Fruit fly (Drosophila melanogaster): Measurements from ENCODE around the gene LysE.

LysE gene

dm6 chr3L:1204674-1205547, 7.7 kb upstream of the LysE start, which contains the start of gene CG9119 (continued):
- TF ChIP-seq prd (optimal IDR thresholded peaks at IDR 0.05) (no peak), prd (GFP tag; IDR thresholded peaks at IDR 0.05) (peak; percentile 70; the same call in 2 of the 3 replicates), Pdp1 (GFP tag; optimal IDR thresholded peaks at IDR 0.05) (peak; percentile 42 to 66), onecut (GFP tag; IDR thresholded peaks at IDR 0.05) (peak; percentile 10; the same call in 1 of the 2 replicates), CG32772 (GFP tag; IDR thresholded peaks at IDR 0.05) (no peak; the same call in 1 of the 2 replicates), Hr39 (optimal IDR thresholded peaks at IDR 0.05) (no peak), CG33557 (GFP tag; optimal IDR thresholded peaks at IDR 0.05) (peak; percentile 75), chif (GFP tag; optimal IDR thresholded peaks at IDR 0.05) (peak; percentile 37 to 42), CG17829 (tag; optimal IDR thresholded peaks at IDR 0.05) (peak; percentile 52), Hmx (GFP tag; optimal IDR thresholded peaks at IDR 0.05) (peak; percentile 15), CG12744 (GFP tag; optimal IDR thresholded peaks at IDR 0.05) (peak; percentile 23), CG1529 (GFP tag; optimal IDR thresholded peaks at IDR 0.05) (peak; percentile 18), Six4 (GFP tag; optimal IDR thresholded peaks at IDR 0.05) (peak; percentile 54), gsb-n (tag; optimal IDR thresholded peaks at IDR 0.05) (peak; percentile 66), Dad (GFP tag; optimal IDR thresholded peaks at IDR 0.05) (peak; percentile 22), Neu2 (GFP tag; optimal IDR thresholded peaks at IDR 0.05; ENCODE audit: borderline replicate concordance) (no peak), CkIIα-i1 (GFP tag; IDR thresholded peaks at IDR 0.05) (no peak), CG16815 (GFP tag; optimal IDR thresholded peaks at IDR 0.05) (peak; percentile 52), CG18011 (GFP tag; optimal IDR thresholded peaks at IDR 0.05) (no peak), unc-4 (GFP tag; IDR thresholded peaks at IDR 0.05; ENCODE audit: partially characterized antibody) (no peak), bigmax (GFP tag; optimal IDR thresholded peaks at IDR 0.05) (no peak), hth (optimal IDR thresholded peaks at IDR 0.05) (no peak), Dll (GFP tag; IDR thresholded peaks at IDR 0.05; ENCODE audit: partially characterized antibody) (no peak), CG12942 (GFP tag; optimal IDR thresholded peaks at IDR 0.05) (peak; percentile 39), CG11504 (tag; optimal IDR thresholded peaks at IDR 0.05) (peak; percentile 75), trh (GFP tag; optimal IDR thresholded peaks at IDR 0.05) (no peak), slbo (GFP tag; IDR thresholded peaks at IDR 0.05) (peak; percentile 72), Oli (tag; optimal IDR thresholded peaks at IDR 0.05) (peak; percentile 72), tll (GFP tag; optimal IDR thresholded peaks at IDR 0.05) (no peak), CG7839 (tag; optimal IDR thresholded peaks at IDR 0.05) (peak; percentile 77), Side (GFP tag; optimal IDR thresholded peaks at IDR 0.05) (peak; percentile 68), CG9727 (GFP tag; optimal IDR thresholded peaks at IDR 0.05) (peak; percentile 69), hkb (optimal IDR thresholded peaks at IDR 0.05) (no peak), hkb (GFP tag; IDR thresholded peaks at IDR 0.05) (peak; percentile 59; the same call in 1 of the 2 replicates), Drgx (GFP tag; IDR thresholded peaks at IDR 0.05) (no peak), Dbx (GFP tag; IDR thresholded peaks at IDR 0.05) (peak; percentile 55; the same call in 1 of the 3 replicates), Chrac-16 (GFP tag; optimal IDR thresholded peaks at IDR 0.05) (peak; percentile 42), tin (GFP tag; optimal IDR thresholded peaks at IDR 0.05) (peak; percentile 13), CG11398 (GFP tag; optimal IDR thresholded peaks at IDR 0.05) (no peak), ro (GFP tag; IDR thresholded peaks at IDR 0.05) (no peak), CG7786 (GFP tag; optimal IDR thresholded peaks at IDR 0.05) (peak; percentile 76), dysf (GFP tag; IDR thresholded peaks at IDR 0.05) (peak; percentile 70), CG30020 (tag; optimal IDR thresholded peaks at IDR 0.05) (no peak), CG5953 (GFP tag; IDR thresholded peaks at IDR 0.05) (no peak), Gug (GFP tag; IDR thresholded peaks at IDR 0.05) (peak; percentile 63), Atf-2 (GFP tag; optimal IDR thresholded peaks at IDR 0.05) (peak; percentile 54), BEAF-32 (GFP tag; optimal IDR thresholded peaks at IDR 0.05) (no peak), Bteb2 (GFP tag; optimal IDR thresholded peaks at IDR 0.05) (no peak), CG12391 (tag; optimal IDR thresholded peaks at IDR 0.05) (peak; percentile 64), eyg (GFP tag; optimal IDR thresholded peaks at IDR 0.05) (peak; percentile 2)
